Fruit fly (Drosophila melanogaster) whole organism, embryonic: ENCODE data around the gene CG14079.

Experiments
- Aef1 ChIP-seq: fragments of 200-800 bp; sonication (Bioruptor generic); IDR thresholded peaks from 3 replicates; pipeline ENCODE4 v1.3.6; 2022; ENCODE audit warnings: missing biosample characterization, missing genetic modification characterization
- Blimp-1 ChIP-seq: fragments of 200-800 bp; sonication (Bioruptor generic); optimal IDR thresholded peaks from 3 replicates; lab custom pipeline; 2018; ENCODE audit warnings: missing biosample characterization, missing genetic modification characterization, mild to moderate bottlenecking, moderate library complexity, missing genetic modification reagents
- CG10366 ChIP-seq: fragments of 200-800 bp; sonication (Bioruptor generic); IDR thresholded peaks from 2 replicates; pipeline ENCODE4 v1.3.6; 2022; ENCODE audit warnings: missing biosample characterization, missing genetic modification characterization
- CG11504 ChIP-seq: fragments of 200-800 bp; sonication (Bioruptor generic); optimal IDR thresholded peaks from 3 replicates; lab custom pipeline; 2019; ENCODE audit warnings: missing biosample characterization, mild to moderate bottlenecking, missing genetic modification characterization, moderate library complexity
- CG12071 ChIP-seq: fragments of 200-800 bp; sonication (Bioruptor generic); optimal IDR thresholded peaks from 3 replicates; lab custom pipeline; 2018; ENCODE audit warnings: missing biosample characterization, mild to moderate bottlenecking, missing genetic modification characterization
- CG12155 ChIP-seq: fragments of 200-800 bp; sonication (Bioruptor generic); optimal IDR thresholded peaks from 3 replicates; lab custom pipeline; 2016; ENCODE audit warnings: missing biosample characterization, missing genetic modification characterization
- CG12391 ChIP-seq: fragments of 200-800 bp; sonication (Bioruptor generic); optimal IDR thresholded peaks from 3 replicates; lab custom pipeline; 2018; ENCODE audit warnings: missing biosample characterization, mild to moderate bottlenecking, missing genetic modification characterization, moderate library complexity
- CG12744 ChIP-seq: fragments of 200-800 bp; sonication (Bioruptor generic); optimal IDR thresholded peaks from 2 replicates; lab custom pipeline; 2016; ENCODE audit warnings: missing biosample characterization, missing genetic modification characterization
- CG13624 ChIP-seq: fragments of 200-800 bp; sonication (Bioruptor generic); optimal IDR thresholded peaks from 2 replicates; lab custom pipeline; 2016; ENCODE audit warnings: missing biosample characterization, missing genetic modification characterization
- CG13775 ChIP-seq: fragments of 200-800 bp; sonication (Bioruptor generic); optimal IDR thresholded peaks from 3 replicates; lab custom pipeline; 2017; ENCODE audit warnings: missing biosample characterization, mild to moderate bottlenecking, missing genetic modification characterization
- CG14050 ChIP-seq: fragments of 200-800 bp; sonication (Bioruptor generic); IDR thresholded peaks from 3 replicates; pipeline ENCODE4 v1.3.6; 2022; ENCODE audit warnings: missing biosample characterization, missing genetic modification characterization
- CG14667 ChIP-seq: fragments of 200-800 bp; sonication (Bioruptor generic); IDR thresholded peaks from 2 replicates; pipeline ENCODE4 v1.3.6; 2022; ENCODE audit warnings: missing biosample characterization, missing genetic modification characterization
- CG2875 ChIP-seq: fragments of 200-800 bp; sonication (Bioruptor generic); optimal IDR thresholded peaks from 2 replicates; lab custom pipeline; 2017; ENCODE audit warnings: missing biosample characterization, mild to moderate bottlenecking, missing genetic modification characterization, missing genetic modification reagents
- CG31388 ChIP-seq: fragments of 200-800 bp; sonication (Bioruptor generic); optimal IDR thresholded peaks from 2 replicates; lab custom pipeline; 2016; ENCODE audit warnings: missing biosample characterization, missing genetic modification characterization
- CG32532 ChIP-seq: fragments of 200-800 bp; sonication (Bioruptor generic); IDR thresholded peaks from 2 replicates; pipeline ENCODE4 v1.3.6; 2022; ENCODE audit warnings: missing biosample characterization, missing genetic modification characterization
- CG32772 ChIP-seq: fragments of 200-800 bp; sonication (Bioruptor generic); IDR thresholded peaks from 2 replicates; pipeline ENCODE4 v1.3.6; 2022; ENCODE audit warnings: missing biosample characterization, missing genetic modification characterization
- CG4854 ChIP-seq: fragments of 200-800 bp; sonication (Bioruptor generic); optimal IDR thresholded peaks from 2 replicates; lab custom pipeline; 2016; ENCODE audit warnings: missing biosample characterization, missing genetic modification characterization, inconsistent platforms
- CG7357 ChIP-seq: fragments of 200-800 bp; sonication (Bioruptor generic); IDR thresholded peaks from 3 replicates; pipeline ENCODE4 v1.3.6; 2022; ENCODE audit warnings: missing biosample characterization, missing genetic modification characterization
- CG7745 ChIP-seq: fragments of 200-800 bp; sonication (Bioruptor generic); optimal IDR thresholded peaks from 2 replicates; lab custom pipeline; 2018; ENCODE audit warnings: missing biosample characterization, mild to moderate bottlenecking, missing genetic modification characterization, moderate library complexity
- CG7839 ChIP-seq: fragments of 200-800 bp; sonication (Bioruptor generic); optimal IDR thresholded peaks from 3 replicates; lab custom pipeline; 2018; ENCODE audit warnings: missing biosample characterization, mild to moderate bottlenecking, missing genetic modification characterization, moderate library complexity
- CG7963 ChIP-seq: fragments of 200-800 bp; sonication (Bioruptor generic); IDR thresholded peaks from 3 replicates; pipeline ENCODE4 v1.3.6; 2022; ENCODE audit warnings: missing biosample characterization, missing genetic modification characterization; ENCODE audit not compliant: partially characterized antibody
- CG9797 ChIP-seq: fragments of 200-800 bp; sonication (Bioruptor generic); optimal IDR thresholded peaks from 3 replicates; lab custom pipeline; 2018; ENCODE audit warnings: missing biosample characterization, mild to moderate bottlenecking, missing genetic modification characterization
- CG9932 ChIP-seq: fragments of 200-800 bp; sonication (Bioruptor generic); IDR thresholded peaks from 2 replicates; pipeline ENCODE4 v1.3.6; 2022; ENCODE audit warnings: missing biosample characterization, missing genetic modification characterization
- Camta ChIP-seq: fragments of 200-800 bp; sonication (Bioruptor generic); optimal IDR thresholded peaks from 2 replicates; lab custom pipeline; 2016; ENCODE audit warnings: missing biosample characterization, missing genetic modification characterization
- H15 ChIP-seq: fragments of 200-800 bp; sonication (Bioruptor generic); IDR thresholded peaks from 3 replicates; pipeline ENCODE4 v1.3.6; 2022; ENCODE audit warnings: missing biosample characterization, missing genetic modification characterization
- Hr39 ChIP-seq: fragments of >200 bp; optimal IDR thresholded peaks from 2 replicates; lab custom pipeline; 2017
- MTF-1 ChIP-seq: fragments of 200-800 bp; sonication (Bioruptor generic); optimal IDR thresholded peaks from 2 replicates; lab custom pipeline; 2018; ENCODE audit warnings: missing biosample characterization, mild to moderate bottlenecking, missing genetic modification characterization, borderline replicate concordance
- NC2α ChIP-seq: fragments of 200-800 bp; sonication (Bioruptor generic); optimal IDR thresholded peaks from 2 replicates; lab custom pipeline; 2016; ENCODE audit warnings: missing biosample characterization, missing genetic modification characterization
- Pdp1 ChIP-seq, 2 experiments: fragments of 200-800 bp; sonication (Bioruptor generic); optimal IDR thresholded peaks; 3 replicates each; lab custom pipeline; 2016; ENCODE audit warnings: missing biosample characterization in 2 of 2, missing genetic modification characterization in 2 of 2, mild to moderate bottlenecking in 1 of 2, moderate library complexity in 1 of 2
- Poxn ChIP-seq: fragments of 200-800 bp; sonication (Bioruptor generic); IDR thresholded peaks from 2 replicates; pipeline ENCODE4 v1.3.6; 2022; ENCODE audit warnings: missing biosample characterization, missing genetic modification characterization
- abd-A ChIP-seq: fragments of 200-800 bp; sonication (Bioruptor generic); optimal IDR thresholded peaks from 3 replicates; lab custom pipeline; 2019; ENCODE audit warnings: missing biosample characterization, mild to moderate bottlenecking, missing genetic modification characterization, moderate library complexity
- ap ChIP-seq: fragments of 200-800 bp; sonication (Bioruptor generic); IDR thresholded peaks from 2 replicates; pipeline ENCODE4 v1.3.6; 2022; ENCODE audit warnings: missing biosample characterization, missing genetic modification characterization
- crol ChIP-seq: fragments of 200-800 bp; sonication (Bioruptor generic); IDR thresholded peaks from 2 replicates; pipeline ENCODE4 v1.3.6; 2022; ENCODE audit warnings: missing biosample characterization, missing genetic modification characterization
- dati ChIP-seq: fragments of 200-800 bp; sonication (Bioruptor generic); IDR thresholded peaks from 2 replicates; pipeline ENCODE4 v1.3.6; 2022; ENCODE audit warnings: missing biosample characterization, missing genetic modification characterization
- dmrt11E ChIP-seq: fragments of 200-800 bp; sonication (Bioruptor generic); optimal IDR thresholded peaks from 3 replicates; lab custom pipeline; 2018; ENCODE audit warnings: missing biosample characterization, mild to moderate bottlenecking, missing genetic modification characterization, moderate library complexity
- dpn ChIP-seq, 2 experiments: fragments of 200-800 bp; sonication (Bioruptor generic); optimal IDR thresholded peaks; 3 replicates each; lab custom pipeline; 2016; ENCODE audit warnings: missing biosample characterization in 2 of 2, missing genetic modification characterization in 2 of 2
- gce ChIP-seq: fragments of 200-800 bp; sonication (Bioruptor generic); IDR thresholded peaks from 3 replicates; pipeline ENCODE4 v1.3.6; 2022; ENCODE audit warnings: missing biosample characterization, missing genetic modification characterization
- gcm2 ChIP-seq: fragments of 200-800 bp; sonication (Bioruptor generic); optimal IDR thresholded peaks from 2 replicates; lab custom pipeline; 2016; ENCODE audit warnings: missing biosample characterization, missing genetic modification characterization
- gro ChIP-seq: fragments of 200-800 bp; sonication (Bioruptor generic); optimal IDR thresholded peaks from 2 replicates; lab custom pipeline; 2016; ENCODE audit warnings: missing biosample characterization, missing genetic modification characterization
- inv ChIP-seq: fragments of 200-800 bp; sonication (Bioruptor generic); IDR thresholded peaks from 2 replicates; pipeline ENCODE4 v1.3.6; 2022; ENCODE audit warnings: missing biosample characterization, missing genetic modification characterization; ENCODE audit not compliant: partially characterized antibody
- maf-S ChIP-seq: fragments of 200-800 bp; sonication (Bioruptor generic); optimal IDR thresholded peaks from 2 replicates; lab custom pipeline; 2016; ENCODE audit warnings: missing biosample characterization, missing genetic modification characterization
- mam ChIP-seq: fragments of 200-800 bp; sonication (Bioruptor generic); optimal IDR thresholded peaks from 3 replicates; lab custom pipeline; 2016; ENCODE audit warnings: missing biosample characterization, missing genetic modification characterization
- peb ChIP-seq: fragments of 200-800 bp; sonication (Bioruptor generic); IDR thresholded peaks from 2 replicates; pipeline ENCODE4 v1.3.6; 2022; ENCODE audit warnings: missing biosample characterization, missing genetic modification characterization
- row ChIP-seq: fragments of 200-800 bp; sonication (Bioruptor generic); IDR thresholded peaks from 3 replicates; pipeline ENCODE4 v1.3.6; 2022; ENCODE audit warnings: missing biosample characterization, missing genetic modification characterization
- seq ChIP-seq: fragments of 200-800 bp; sonication (Bioruptor generic); IDR thresholded peaks from 2 replicates; pipeline ENCODE4 v1.3.6; 2022; ENCODE audit warnings: missing biosample characterization, missing genetic modification characterization
- shn ChIP-seq: fragments of 200-800 bp; sonication (Bioruptor generic); optimal IDR thresholded peaks from 3 replicates; lab custom pipeline; 2016; ENCODE audit warnings: missing biosample characterization, missing genetic modification characterization
- unpg ChIP-seq: fragments of 200-800 bp; sonication (Bioruptor generic); optimal IDR thresholded peaks from 3 replicates; lab custom pipeline; 2018; ENCODE audit warnings: missing biosample characterization, mild to moderate bottlenecking, missing genetic modification characterization, moderate library complexity
- wor ChIP-seq: fragments of 200-800 bp; sonication (Bioruptor generic); IDR thresholded peaks from 2 replicates; pipeline ENCODE4 v1.3.6; 2022; ENCODE audit warnings: missing biosample characterization, missing genetic modification characterization
- z ChIP-seq: fragments of 200-800 bp; sonication (Bioruptor generic); IDR thresholded peaks from 3 replicates; pipeline ENCODE4 v1.3.6; 2022; ENCODE audit warnings: missing biosample characterization, missing genetic modification characterization

The CG14079 gene

DNA sequence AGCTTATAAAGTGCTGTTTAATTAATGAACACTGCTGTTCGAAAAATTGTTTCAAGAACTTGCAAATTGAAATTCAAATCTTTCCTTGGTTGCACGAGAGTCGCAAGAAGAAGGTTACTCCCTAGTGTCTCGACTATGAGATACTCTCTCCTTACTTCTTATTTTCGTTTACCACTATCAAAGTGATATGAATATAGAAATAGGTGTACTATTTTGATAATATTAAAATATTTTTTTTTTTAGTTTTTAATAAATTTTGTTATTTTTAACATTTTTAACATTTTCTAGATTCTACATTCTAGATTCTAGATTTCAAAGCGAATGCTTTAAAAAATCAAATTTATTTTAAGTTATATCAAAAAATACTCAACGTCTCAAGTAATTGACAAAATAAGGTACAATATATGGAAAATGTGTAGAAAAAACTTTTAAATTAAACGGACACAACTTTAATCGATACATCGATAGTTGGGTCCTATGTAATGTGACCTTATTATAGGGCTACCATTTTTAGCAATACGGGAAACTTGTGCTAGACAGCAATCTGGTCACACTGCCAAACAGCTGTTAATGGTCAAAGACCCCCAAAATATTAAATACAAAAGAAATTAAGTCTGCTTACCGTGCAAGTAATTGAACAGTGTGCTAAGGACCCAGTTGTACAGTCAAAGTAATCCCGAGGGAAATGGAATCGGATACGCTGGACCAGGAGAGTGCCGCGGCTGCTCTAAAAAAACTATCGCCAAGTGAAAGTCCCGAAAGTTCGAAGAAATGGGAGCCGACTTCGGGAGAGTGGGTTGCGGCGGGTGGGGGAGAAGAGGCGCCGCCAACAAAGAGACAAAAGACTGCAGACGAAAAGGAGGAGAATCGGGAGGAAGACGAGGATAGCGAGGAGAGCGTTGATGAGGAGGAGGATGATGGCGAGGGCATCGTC is 5.4 kb upstream of the CG14079 start, which contains the start of gene MESR6 (continued):
- TF ChIP-seq peb (GFP tag; lab: Robert Waterston, UW) = no peak
- TF ChIP-seq CG11504 (tag; lab: Kevin White, UChicago) = peak; percentile 52
- no peak for TF ChIP-seq CG7357 (GFP tag; lab: Robert Waterston, UW)
- TF ChIP-seq CG7839 (tag; lab: Kevin White, UChicago) = peak; percentile 57
- TF ChIP-seq wor (GFP tag; lab: Robert Waterston, UW) = no peak
- no peak for TF ChIP-seq CG7745 (tag; lab: Kevin White, UChicago)
- TF ChIP-seq ap (GFP tag; lab: Robert Waterston, UW) = peak; percentile 31; the same call in 1 of the 2 replicates
- TF ChIP-seq CG9797 (GFP tag; lab: Kevin White, UChicago) = peak; percentile 93
- TF ChIP-seq NC2α (GFP tag; lab: Kevin White, UChicago) = no peak
- TF ChIP-seq seq (GFP tag; lab: Robert Waterston, UW) = no peak; the same call in 1 of the 2 replicates
- TF ChIP-seq CG13624 = no peak
- TF ChIP-seq Hr39 = no peak
- peak; percentile 7 for TF ChIP-seq Camta
- TF ChIP-seq CG14667 (GFP tag; lab: Robert Waterston, UW) = no peak
- TF ChIP-seq maf-S (GFP tag; lab: Kevin White, UChicago) = no peak
- peak; percentile 87 for TF ChIP-seq crol
- no peak; the same call in 1 of the 2 replicates for TF ChIP-seq CG32532 (GFP tag; lab: Robert Waterston, UW)
- no peak for TF ChIP-seq H15 (GFP tag; lab: Robert Waterston, UW)
- TF ChIP-seq CG2875 (GFP tag; lab: Kevin White, UChicago) = no peak
- no peak for TF ChIP-seq Poxn (GFP tag; lab: Robert Waterston, UW)
- no peak for TF ChIP-seq CG12744
- peak; percentile 61 for TF ChIP-seq gro (GFP tag; lab: Kevin White, UChicago)
- TF ChIP-seq CG4854 (GFP tag; lab: Kevin White, UChicago) = no peak
- TF ChIP-seq Blimp-1 (GFP tag; lab: Kevin White, UChicago) = no peak
- peak; percentile 75 for TF ChIP-seq inv (GFP tag; lab: Robert Waterston, UW)
- TF ChIP-seq dmrt11E (tag; lab: Kevin White, UChicago) = no peak
- TF ChIP-seq Aef1 (GFP tag; lab: Robert Waterston, UW) = no peak
- TF ChIP-seq CG14050 (GFP tag; lab: Robert Waterston, UW) = peak; percentile 17; the same call in 1 of the 3 replicates
- peak; percentile 64 for TF ChIP-seq row (GFP tag; lab: Robert Waterston, UW)
- TF ChIP-seq unpg (GFP tag; lab: Kevin White, UChicago) = peak; percentile 34
- no peak for TF ChIP-seq CG32772 (GFP tag; lab: Robert Waterston, UW)
- TF ChIP-seq CG10366 (GFP tag; lab: Robert Waterston, UW) = no peak; the same call in 1 of the 2 replicates
- peak in 1 of 2 experiments; percentile 19 for TF ChIP-seq dpn (GFP tag; optimal IDR thresholded peaks at IDR 0.05; lab: Kevin White, UChicago)
- TF ChIP-seq mam = no peak
- TF ChIP-seq CG31388 = no peak
- no peak for TF ChIP-seq MTF-1 (GFP tag; lab: Kevin White, UChicago)
- no peak for TF ChIP-seq gce (GFP tag; lab: Robert Waterston, UW)
- TF ChIP-seq CG12155 (GFP tag; lab: Kevin White, UChicago) = no peak
- peak; percentile 62 for TF ChIP-seq CG12391 (tag; lab: Kevin White, UChicago)
- TF ChIP-seq abd-A (tag; lab: Kevin White, UChicago) = no peak
- no peak for TF ChIP-seq CG12071 (GFP tag; lab: Kevin White, UChicago)
- no peak for TF ChIP-seq gcm2
- no peak for TF ChIP-seq shn (GFP tag; lab: Kevin White, UChicago)
- TF ChIP-seq dati = no peak
- TF ChIP-seq Pdp1 (GFP tag; optimal IDR thresholded peaks at IDR 0.05; lab: Kevin White, UChicago) = peak in 1 of 2 experiments; percentile 28
- no peak for TF ChIP-seq z (GFP tag; lab: Robert Waterston, UW)
- peak; percentile 3; the same call in 1 of the 2 replicates for TF ChIP-seq CG9932
- TF ChIP-seq CG13775 = no peak
- peak; percentile 70; the same call in 2 of the 3 replicates for TF ChIP-seq CG7963
